Worm (Caenorhabditis elegans) whole organism, L4 larva: ENCODE measurements around the gene wars-1.

ENCODE experiments used
- F44E2.7 ChIP-seq: fragments of 200-800 bp; sonication (Bioruptor generic); IDR thresholded peaks from 2 replicates; pipeline ENCODE4 v2.1.2; 2022; ENCODE audit warnings: missing genetic modification characterization, missing compliant biosample characterization
- Y48G9A.11 ChIP-seq: fragments of 200-800 bp; sonication (Bioruptor generic); IDR thresholded peaks from 2 replicates; pipeline ENCODE4 v1.3.6; 2022; ENCODE audit warnings: missing genetic modification reagents, missing genetic modification characterization, missing compliant biosample characterization
- Y75B8A.6 ChIP-seq: fragments of 200-800 bp; sonication (Bioruptor generic); IDR thresholded peaks from 2 replicates; pipeline ENCODE4 v1.3.6; 2022; ENCODE audit warnings: missing genetic modification reagents, missing genetic modification characterization, missing compliant biosample characterization
- ZK546.5 ChIP-seq, 2 experiments: sonication (generic microtip); optimal IDR thresholded peaks; 2 replicates each; lab custom pipeline; 2017; ENCODE audit warnings: missing biosample characterization in 2 of 2, missing genetic modification characterization in 2 of 2
- ama-1 ChIP-seq: fragments of 150-350 bp; optimal IDR thresholded peaks from 2 replicates; lab custom pipeline; 2014; ENCODE audit warnings: inconsistent platforms, mixed read lengths
- ceh-82 ChIP-seq: sonication (generic microtip); optimal IDR thresholded peaks from 2 replicates; lab custom pipeline; 2017; ENCODE audit warnings: missing biosample characterization, missing genetic modification characterization
- ces-1 ChIP-seq: fragments of 150-350 bp; sonication (generic microtip); optimal IDR thresholded peaks from 4 replicates; lab custom pipeline; 2014; ENCODE audit warnings: missing biosample characterization, missing genetic modification reagents, missing genetic modification characterization
- cey-2 ChIP-seq: sonication (generic microtip); optimal IDR thresholded peaks from 3 replicates; lab custom pipeline; 2017; ENCODE audit warnings: missing genetic modification characterization, mild to moderate bottlenecking, missing compliant biosample characterization, antibody characterized with exemption, borderline replicate concordance; ENCODE audit not compliant: insufficient read depth
- ctbp-1 ChIP-seq: fragments of 200-800 bp; sonication (Bioruptor generic); IDR thresholded peaks from 2 replicates; pipeline ENCODE4 v1.3.6; 2022; ENCODE audit warnings: missing genetic modification reagents, missing genetic modification characterization, missing compliant biosample characterization
- daf-16 ChIP-seq, 3 experiments: sonication (generic microtip); optimal IDR thresholded peaks; 2 replicates each; lab custom pipeline; 2016 to 2017; ENCODE audit warnings: missing genetic modification characterization in 3 of 3, missing genetic modification reagents in 3 of 3, mild to moderate bottlenecking in 2 of 3, missing compliant biosample characterization in 2 of 3, missing biosample characterization in 1 of 3, moderate library complexity in 1 of 3
- daf-19 ChIP-seq: fragments of 200-800 bp; sonication (Bioruptor generic); conservative IDR thresholded peaks from 2 replicates; pipeline ENCODE4 v1.3.6; 2022; ENCODE audit warnings: missing genetic modification characterization, missing compliant biosample characterization
- daf-8 ChIP-seq: fragments of 200-800 bp; sonication (Bioruptor generic); IDR thresholded peaks from 2 replicates; pipeline ENCODE4 v1.3.6; 2022; ENCODE audit warnings: missing genetic modification characterization, missing compliant biosample characterization
- dmd-6 ChIP-seq: fragments of 200-800 bp; sonication (Bioruptor generic); IDR thresholded peaks from 2 replicates; pipeline ENCODE4 v1.3.6; 2022; ENCODE audit warnings: missing genetic modification reagents, missing genetic modification characterization, missing compliant biosample characterization
- dmd-9 ChIP-seq: fragments of 200-800 bp; sonication (Bioruptor generic); IDR thresholded peaks from 2 replicates; pipeline ENCODE4 v1.3.6; 2022; ENCODE audit warnings: missing genetic modification reagents, missing genetic modification characterization, missing compliant biosample characterization
- dpl-1 ChIP-seq: fragments of 150-350 bp; optimal IDR thresholded peaks from 2 replicates; lab custom pipeline; 2014; ENCODE audit warnings: missing biosample characterization, missing genetic modification reagents, missing genetic modification characterization
- fos-1 ChIP-seq: fragments of 150-350 bp; optimal IDR thresholded peaks from 2 replicates; lab custom pipeline; 2014; ENCODE audit warnings: missing biosample characterization, missing genetic modification characterization
- hif-1 ChIP-seq, 2 experiments: sonication (generic microtip); optimal IDR thresholded peaks; 2 replicates each; lab custom pipeline; 2016 to 2017; ENCODE audit warnings: missing compliant biosample characterization in 2 of 2, missing genetic modification characterization in 2 of 2, missing genetic modification reagents in 2 of 2, missing genotype in 2 of 2, mild to moderate bottlenecking in 1 of 2
- hlh-11 ChIP-seq: fragments of 200-800 bp; sonication (Bioruptor generic); optimal IDR thresholded peaks from 2 replicates; lab custom pipeline; 2018; ENCODE audit warnings: mild to moderate bottlenecking, missing genetic modification characterization, missing compliant biosample characterization
- hlh-30 ChIP-seq: sonication (generic microtip); optimal IDR thresholded peaks from 2 replicates; lab custom pipeline; 2017; ENCODE audit warnings: antibody characterized with exemption, mild to moderate bottlenecking, missing genetic modification characterization, missing compliant biosample characterization; ENCODE audit not compliant: insufficient read depth
- hmg-1.1 ChIP-seq: fragments of 200-800 bp; sonication (Bioruptor generic); IDR thresholded peaks from 2 replicates; pipeline ENCODE4 v1.3.6; 2022; ENCODE audit warnings: missing genetic modification reagents, missing genetic modification characterization, missing compliant biosample characterization
- lim-7 ChIP-seq: fragments of 200-800 bp; sonication (Bioruptor generic); IDR thresholded peaks from 2 replicates; pipeline ENCODE4 v1.3.6; 2022; ENCODE audit warnings: missing genetic modification characterization, missing compliant biosample characterization
- lin-13 ChIP-seq: fragments of 150-350 bp; optimal IDR thresholded peaks from 2 replicates; lab custom pipeline; 2014; ENCODE audit warnings: missing biosample characterization, missing genetic modification reagents, missing genetic modification characterization
- lin-29 ChIP-seq: fragments of 200-800 bp; sonication (Bioruptor generic); IDR thresholded peaks from 2 replicates; pipeline ENCODE4 v1.3.6; 2022; ENCODE audit warnings: missing genetic modification reagents, missing genetic modification characterization, missing compliant biosample characterization
- lin-39 ChIP-seq: fragments of 150-350 bp; optimal IDR thresholded peaks from 2 replicates; lab custom pipeline; 2014; ENCODE audit warnings: missing biosample characterization, missing genetic modification reagents, missing genetic modification characterization
- lsy-2 ChIP-seq, 2 experiments: fragments of 150-350 bp in 1 of 2; sonication (generic microtip) in 1 of 2; optimal IDR thresholded peaks; 2 replicates each; lab custom pipeline; 2014 to 2017; ENCODE audit warnings: missing biosample characterization in 2 of 2, missing genetic modification characterization in 2 of 2
- mdl-1 ChIP-seq, 2 experiments: fragments of 150-350 bp in 1 of 2; sonication (generic microtip) in 1 of 2; optimal IDR thresholded peaks; 2 replicates each; lab custom pipeline; 2014 to 2017; ENCODE audit warnings: missing biosample characterization in 2 of 2, missing genetic modification characterization in 2 of 2
- mxl-2 ChIP-seq: fragments of 200-800 bp; sonication (Bioruptor generic); conservative IDR thresholded peaks from 2 replicates; pipeline ENCODE4 v1.3.6; 2022; ENCODE audit warnings: missing genetic modification reagents, missing genetic modification characterization, missing compliant biosample characterization
- nhr-237 ChIP-seq: sonication (generic microtip); optimal IDR thresholded peaks from 2 replicates; lab custom pipeline; 2017; ENCODE audit warnings: missing biosample characterization, missing genetic modification characterization
- nhr-41 ChIP-seq: fragments of 200-800 bp; sonication (Bioruptor generic); IDR thresholded peaks from 2 replicates; pipeline ENCODE4 v1.3.6; 2022; ENCODE audit warnings: missing genetic modification reagents, missing genetic modification characterization, missing compliant biosample characterization
- rbr-2 ChIP-seq: sonication (generic microtip); optimal IDR thresholded peaks from 2 replicates; lab custom pipeline; 2016; ENCODE audit warnings: missing genotype, missing genetic modification characterization, missing compliant biosample characterization
- set-16 ChIP-seq: fragments of 200-800 bp; sonication (Bioruptor generic); IDR thresholded peaks from 2 replicates; pipeline ENCODE4 v1.3.6; 2022; ENCODE audit warnings: missing genetic modification reagents, missing genetic modification characterization, missing compliant biosample characterization
- snpc-4 ChIP-seq: fragments of 150-350 bp; optimal IDR thresholded peaks from 2 replicates; lab custom pipeline; 2014; ENCODE audit warnings: missing biosample characterization, missing genetic modification characterization
- unc-39 ChIP-seq: sonication (generic microtip); optimal IDR thresholded peaks from 2 replicates; lab custom pipeline; 2017; ENCODE audit warnings: missing biosample characterization, missing genetic modification characterization
- vab-7 ChIP-seq: fragments of 200-800 bp; sonication (Bioruptor generic); IDR thresholded peaks from 2 replicates; pipeline ENCODE4 v1.3.6; 2022; ENCODE audit warnings: missing genetic modification reagents, missing genetic modification characterization, missing compliant biosample characterization
- zag-1 ChIP-seq: fragments of 150-350 bp; optimal IDR thresholded peaks from 2 replicates; lab custom pipeline; 2014; ENCODE audit warnings: missing biosample characterization, missing genetic modification characterization
- ztf-11 ChIP-seq: fragments of 150-350 bp; optimal IDR thresholded peaks from 2 replicates; lab custom pipeline; 2014; ENCODE audit warnings: missing biosample characterization, missing genetic modification characterization

The wars-1 gene

ce11 chrV:18810705-18811104, 48.3 kb downstream of the wars-1 start, which contains the start of gene C54E10.3:
TSS of gene C54E10.3 (plus strand) at chrV:18811005.
- TF ChIP-seq nhr-41 (GFP tag; lab: Robert Waterston, UW) (no peak), zag-1 (tag; lab: Kevin White, UChicago) (no peak), ztf-11 (tag; lab: Kevin White, UChicago) (no peak), hmg-1.1 (no peak)

- TF ChIP-seq F44E2.7 (GFP tag; lab: Robert Waterston, UW) (no peak), rbr-2 (no peak), Y75B8A.6 (GFP tag; lab: Robert Waterston, UW) (no peak), fos-1 (tag; lab: Kevin White, UChicago) (no peak), ZK546.5 (tag; optimal IDR thresholded peaks at IDR 0.05; lab: Kevin White, UChicago) (no peak), hlh-11 (tag; lab: Kevin White, UChicago) (peak; percentile 4), hmg-1.1 (peak; percentile 57; the same call in 1 of the 2 replicates), hlh-30 (tag; lab: Kevin White, UChicago) (peak; percentile 18), ces-1 (GFP tag; lab: Kevin White, UChicago) (peak; percentile 16), nhr-237 (tag; lab: Kevin White, UChicago) (no peak), dmd-6 (GFP tag; lab: Robert Waterston, UW) (no peak), dpl-1 (no peak), daf-19 (GFP tag; lab: Robert Waterston, UW) (no peak), daf-8 (GFP tag; lab: Robert Waterston, UW) (no peak), snpc-4 (tag; lab: Kevin White, UChicago) (no peak), set-16 (no peak), unc-39 (no peak), vab-7 (no peak), mxl-2 (GFP tag; lab: Robert Waterston, UW) (no peak), lin-13 (no peak), ctbp-1 (no peak), daf-16 (GFP tag; optimal IDR thresholded peaks at IDR 0.05; lab: Kevin White, UChicago) (no peak), daf-16 (tag; optimal IDR thresholded peaks at IDR 0.05; lab: Kevin White, UChicago) (no peak), lin-29 (GFP tag; lab: Robert Waterston, UW) (no peak), zag-1 (tag; lab: Kevin White, UChicago) (no peak), nhr-41 (GFP tag; lab: Robert Waterston, UW) (no peak), Y48G9A.11 (GFP tag; lab: Robert Waterston, UW) (no peak)
Measured at ce11 chrV:18808621-18809020, 50.4 kb downstream of the wars-1 start, which contains the start of gene C54E10.6. TSS of gene C54E10.6 (minus strand) at chrV:18808729.

DNA sequence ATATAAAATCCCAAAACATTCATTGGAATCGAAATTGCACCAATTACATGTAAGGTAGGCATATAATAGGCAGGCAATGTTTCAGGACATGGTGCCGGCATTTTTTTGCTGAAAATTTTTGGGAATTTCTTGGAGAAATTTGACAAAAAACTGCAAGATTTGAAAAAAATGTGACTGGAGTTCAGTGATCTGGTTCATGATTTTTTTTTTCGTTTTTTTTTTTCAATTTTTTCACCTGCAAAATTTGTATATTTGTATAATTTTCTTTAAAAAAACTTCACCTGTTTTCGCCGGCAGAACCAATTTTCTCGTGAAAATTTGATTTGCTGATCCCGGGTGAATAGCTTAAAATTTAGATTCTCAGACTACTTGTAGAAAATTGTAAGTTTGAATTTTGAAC, 52.6 kb downstream of the wars-1 start, which contains the start of gene sri-10:
sri-10 (minus strand) TSS at position 101 of the 400 bp plus-strand sequence.
- no peak for TF ChIP-seq ZK546.5 (tag; optimal IDR thresholded peaks at IDR 0.05; lab: Kevin White, UChicago)
- no peak for TF ChIP-seq lim-7 (GFP tag; lab: Robert Waterston, UW)
- TF ChIP-seq dmd-9: no peak
- TF ChIP-seq daf-8 (GFP tag; lab: Robert Waterston, UW): no peak
- no peak for TF ChIP-seq cey-2
- TF ChIP-seq ama-1: no peak
- no peak for TF ChIP-seq mdl-1 (tag; optimal IDR thresholded peaks at IDR 0.05; lab: Kevin White, UChicago)
- no peak for TF ChIP-seq lsy-2 (tag; optimal IDR thresholded peaks at IDR 0.05; lab: Kevin White, UChicago)
- TF ChIP-seq hif-1 (tag; optimal IDR thresholded peaks at IDR 0.05; lab: Kevin White, UChicago): no peak
- TF ChIP-seq ceh-82 (tag; lab: Kevin White, UChicago): no peak

- no peak for TF ChIP-seq unc-39
- TF ChIP-seq lin-39 (tag; lab: Kevin White, UChicago): no peak
Measured at ce11 chrV:18803260-18803659, 55.8 kb downstream of the wars-1 start, which contains the start of gene C54E10.10. TSS of gene C54E10.10 (minus strand) at chrV:18803360.
